Fruit fly (Drosophila melanogaster): ENCODE results near the gene Srrm234.

The Srrm234 gene

dm6 chr3L:1688161-1688560, 23.3 kb upstream of the Srrm234 start:
- TF ChIP-seq CG8301 (tag; optimal IDR thresholded peaks at IDR 0.05): peak; percentile 42
- peak; percentile 50 for TF ChIP-seq CG14655 (GFP tag; optimal IDR thresholded peaks at IDR 0.05)
- no peak for TF ChIP-seq CG12605 (GFP tag; IDR thresholded peaks at IDR 0.05)
- TF ChIP-seq CG9948 (tag; optimal IDR thresholded peaks at IDR 0.05): peak; percentile 12
- peak; percentile 22 for TF ChIP-seq CG8159 (tag; optimal IDR thresholded peaks at IDR 0.05)

- 0 out of 2 replicates have a peak, but pooled peaks have one; percentile 21 for TF ChIP-seq Ets98B (GFP tag; IDR thresholded peaks at IDR 0.05)
- TF ChIP-seq Pif1A (GFP tag; optimal IDR thresholded peaks at IDR 0.05): peak; percentile 66
- TF ChIP-seq fd96Ca (GFP tag; IDR thresholded peaks at IDR 0.05): peak; percentile 71; the same call in 2 of the 3 replicates
- peak; percentile 67 for TF ChIP-seq CG15710 (tag; optimal IDR thresholded peaks at IDR 0.05)
- peak; percentile 68 for TF ChIP-seq Pif1B (GFP tag; optimal IDR thresholded peaks at IDR 0.05)
- TF ChIP-seq CG8301 (tag; optimal IDR thresholded peaks at IDR 0.05): peak; percentile 26
- TF ChIP-seq CG17806 (tag; optimal IDR thresholded peaks at IDR 0.05): peak; percentile 64
- TF ChIP-seq CG4496 (GFP tag; IDR thresholded peaks at IDR 0.05): peak; percentile 82
- TF ChIP-seq CG9948 (tag; optimal IDR thresholded peaks at IDR 0.05): peak; percentile 63
- peak; percentile 41 for TF ChIP-seq CG34367 (tag; optimal IDR thresholded peaks at IDR 0.05)
- TF ChIP-seq CG32121 (GFP tag; IDR thresholded peaks at IDR 0.05): no peak
- TF ChIP-seq rn (GFP tag; IDR thresholded peaks at IDR 0.05): no peak; the same call in 1 of the 2 replicates
- TF ChIP-seq CG12605 (GFP tag; IDR thresholded peaks at IDR 0.05): peak; percentile 77
- TF ChIP-seq CG10348 (GFP tag; IDR thresholded peaks at IDR 0.05): no peak
- peak; percentile 57 for TF ChIP-seq CG14655 (GFP tag; optimal IDR thresholded peaks at IDR 0.05)
- TF ChIP-seq CG13204 (GFP tag; optimal IDR thresholded peaks at IDR 0.05): no peak
- TF ChIP-seq Snoo (tag; optimal IDR thresholded peaks at IDR 0.05): peak; percentile 17
- TF ChIP-seq CG8159 (tag; optimal IDR thresholded peaks at IDR 0.05): peak; percentile 77
- TF ChIP-seq gl (tag; optimal IDR thresholded peaks at IDR 0.05): peak; percentile 44
- TF ChIP-seq D1 (tag; optimal IDR thresholded peaks at IDR 0.05): no peak
- TF ChIP-seq EcR (GFP tag; optimal IDR thresholded peaks at IDR 0.05): no peak
Measured at dm6 chr3L:1683091-1683490, 18.2 kb upstream of the Srrm234 start.

dm6 chr3L:1679394-1679793, 14.5 kb upstream of the Srrm234 start:
- TF ChIP-seq EcR (GFP tag; optimal IDR thresholded peaks at IDR 0.05) (peak; percentile 23), Pif1A (GFP tag; optimal IDR thresholded peaks at IDR 0.05) (peak; percentile 36), rn (GFP tag; IDR thresholded peaks at IDR 0.05) (no peak), Ets98B (GFP tag; IDR thresholded peaks at IDR 0.05) (no peak), CG4496 (GFP tag; IDR thresholded peaks at IDR 0.05) (no peak), CG14655 (GFP tag; optimal IDR thresholded peaks at IDR 0.05) (peak; percentile 35), CG34367 (tag; optimal IDR thresholded peaks at IDR 0.05) (no peak), Snoo (tag; optimal IDR thresholded peaks at IDR 0.05) (peak; percentile 39), gl (tag; optimal IDR thresholded peaks at IDR 0.05) (peak; percentile 5), CG9948 (tag; optimal IDR thresholded peaks at IDR 0.05) (peak; percentile 28), D1 (tag; optimal IDR thresholded peaks at IDR 0.05) (no peak), CG12605 (GFP tag; IDR thresholded peaks at IDR 0.05) (no peak), CG8301 (tag; optimal IDR thresholded peaks at IDR 0.05) (peak; percentile 9), CG32121 (GFP tag; IDR thresholded peaks at IDR 0.05) (no peak), Pif1B (GFP tag; optimal IDR thresholded peaks at IDR 0.05) (peak; percentile 11), CG15710 (tag; optimal IDR thresholded peaks at IDR 0.05) (peak; percentile 38), CG13204 (GFP tag; optimal IDR thresholded peaks at IDR 0.05) (no peak), CG10348 (GFP tag; IDR thresholded peaks at IDR 0.05) (no peak), fd96Ca (GFP tag; IDR thresholded peaks at IDR 0.05) (no peak), CG17806 (tag; optimal IDR thresholded peaks at IDR 0.05) (peak; percentile 23), CG8159 (tag; optimal IDR thresholded peaks at IDR 0.05) (peak; percentile 61)

- no peak for TF ChIP-seq gl (tag; optimal IDR thresholded peaks at IDR 0.05)
- TF ChIP-seq CG8301 (tag; optimal IDR thresholded peaks at IDR 0.05): no peak
- no peak for TF ChIP-seq D1 (tag; optimal IDR thresholded peaks at IDR 0.05)
- no peak for TF ChIP-seq EcR (GFP tag; optimal IDR thresholded peaks at IDR 0.05)
Measured at dm6 chr3L:1676222-1676621, 11.4 kb upstream of the Srrm234 start.

dm6 chr3L:1675242-1675641, 10.4 kb upstream of the Srrm234 start:
- TF ChIP-seq CG8301 (tag; optimal IDR thresholded peaks at IDR 0.05) (no peak), CG17806 (tag; optimal IDR thresholded peaks at IDR 0.05) (no peak), D1 (tag; optimal IDR thresholded peaks at IDR 0.05) (no peak), CG15710 (tag; optimal IDR thresholded peaks at IDR 0.05) (no peak), CG9948 (tag; optimal IDR thresholded peaks at IDR 0.05) (no peak)

dm6 chr3L:1674381-1674780, 9.5 kb upstream of the Srrm234 start, which contains the start of gene CG7991:
TSS of gene CG7991 (plus strand) at chr3L:1674709.
- TF ChIP-seq Pif1B (GFP tag; optimal IDR thresholded peaks at IDR 0.05) (no peak), rn (GFP tag; IDR thresholded peaks at IDR 0.05) (no peak), fd96Ca (GFP tag; IDR thresholded peaks at IDR 0.05) (no peak), CG9948 (tag; optimal IDR thresholded peaks at IDR 0.05) (no peak), CG14655 (GFP tag; optimal IDR thresholded peaks at IDR 0.05) (no peak), Ets98B (GFP tag; IDR thresholded peaks at IDR 0.05) (no peak), CG34367 (tag; optimal IDR thresholded peaks at IDR 0.05) (no peak), CG8301 (tag; optimal IDR thresholded peaks at IDR 0.05) (no peak), Snoo (tag; optimal IDR thresholded peaks at IDR 0.05) (no peak), CG4496 (GFP tag; IDR thresholded peaks at IDR 0.05) (no peak; the same call in 2 of the 3 replicates), Pif1A (GFP tag; optimal IDR thresholded peaks at IDR 0.05) (no peak), CG17806 (tag; optimal IDR thresholded peaks at IDR 0.05) (no peak), CG32121 (GFP tag; IDR thresholded peaks at IDR 0.05) (no peak), CG15710 (tag; optimal IDR thresholded peaks at IDR 0.05) (no peak), EcR (GFP tag; optimal IDR thresholded peaks at IDR 0.05) (no peak), D1 (tag; optimal IDR thresholded peaks at IDR 0.05) (no peak), CG13204 (GFP tag; optimal IDR thresholded peaks at IDR 0.05) (no peak)

All from whole organism, pupa.